Fruit fly (Drosophila melanogaster) whole organism, wandering third instar larva: ENCODE results near the gene CG3739.

Source experiments
- Abd-B ChIP-seq: fragments of >200 bp; optimal IDR thresholded peaks from 2 replicates; lab custom pipeline; 2017; ENCODE audit warnings: missing biosample characterization, missing genetic modification characterization
- CG32264 ChIP-seq: fragments of 200-800 bp; sonication (Bioruptor generic); optimal IDR thresholded peaks from 2 replicates; lab custom pipeline; 2016; ENCODE audit warnings: missing biosample characterization, missing genetic modification characterization
- CG9705 ChIP-seq: fragments of 200-800 bp; sonication (Bioruptor generic); optimal IDR thresholded peaks from 2 replicates; lab custom pipeline; 2018; ENCODE audit warnings: missing biosample characterization, mild to moderate bottlenecking, missing genetic modification characterization
- CrebA ChIP-seq: fragments of 200-800 bp; sonication (Bioruptor generic); optimal IDR thresholded peaks from 2 replicates; lab custom pipeline; 2016; ENCODE audit warnings: missing biosample characterization, mild to moderate bottlenecking, missing genetic modification characterization, borderline replicate concordance
- Dif ChIP-seq: fragments of 200-275, 200-300 bp; sonication (Bioruptor generic); optimal IDR thresholded peaks from 2 replicates; lab custom pipeline; 2018; ENCODE audit warnings: missing biosample characterization, missing genetic modification characterization; ENCODE audit not compliant: partially characterized antibody
- GATAd ChIP-seq: sonication (Bioruptor generic); optimal IDR thresholded peaks from 2 replicates; lab custom pipeline; 2016; ENCODE audit warnings: missing biosample characterization, missing genetic modification characterization
- HLH106 ChIP-seq: fragments of 200-800 bp; optimal IDR thresholded peaks from 3 replicates; lab custom pipeline; 2019; ENCODE audit warnings: missing biosample characterization, mild to moderate bottlenecking, missing genetic modification characterization, moderate library complexity
- Hnf4 ChIP-seq: fragments of 200-800 bp; sonication (Bioruptor generic); optimal IDR thresholded peaks from 2 replicates; lab custom pipeline; 2016; ENCODE audit warnings: missing biosample characterization, mild to moderate bottlenecking, missing genetic modification characterization
- Hr78 ChIP-seq: fragments of >200 bp; optimal IDR thresholded peaks from 2 replicates; lab custom pipeline; 2017; ENCODE audit warnings: missing biosample characterization, missing genetic modification characterization
- Hr83 ChIP-seq: fragments of 200-300 bp; sonication (Bioruptor generic); optimal IDR thresholded peaks from 2 replicates; lab custom pipeline; 2016; ENCODE audit warnings: missing biosample characterization, mild to moderate bottlenecking, missing genetic modification characterization, moderate library complexity; ENCODE audit not compliant: poor library complexity, severe bottlenecking
- Jra ChIP-seq: sonication (Bioruptor generic); optimal IDR thresholded peaks from 2 replicates; lab custom pipeline; 2016; ENCODE audit warnings: missing biosample characterization, missing genetic modification characterization
- Mio ChIP-seq: sonication (Bioruptor generic); optimal IDR thresholded peaks from 2 replicates; lab custom pipeline; 2016; ENCODE audit warnings: missing biosample characterization, missing genetic modification characterization
- Myc ChIP-seq: fragments of >200 bp; optimal IDR thresholded peaks from 2 replicates; lab custom pipeline; 2017
- Rel ChIP-seq, 2 experiments: fragments of 200-800 bp; sonication (Bioruptor generic) in 1 of 2; optimal IDR thresholded peaks; 2 replicates in 1 of 2; 3 replicates in 1 of 2; lab custom pipeline; 2016 to 2019; ENCODE audit warnings: mild to moderate bottlenecking in 2 of 2, missing biosample characterization in 2 of 2, missing genetic modification characterization in 2 of 2, moderate library complexity in 1 of 2
- Sp1 ChIP-seq: fragments of 200-800 bp; sonication (Bioruptor generic); optimal IDR thresholded peaks from 3 replicates; lab custom pipeline; 2019; ENCODE audit warnings: missing biosample characterization, mild to moderate bottlenecking, missing genetic modification characterization, moderate library complexity
- Vsx2 ChIP-seq: fragments of 200-300, 225-300 bp; sonication (Bioruptor generic); optimal IDR thresholded peaks from 2 replicates; lab custom pipeline; 2018; ENCODE audit warnings: missing biosample characterization, missing genetic modification characterization; ENCODE audit not compliant: partially characterized antibody
- br ChIP-seq: fragments of 200-800 bp; sonication (Bioruptor generic); optimal IDR thresholded peaks from 2 replicates; lab custom pipeline; 2016; ENCODE audit warnings: missing biosample characterization, missing genetic modification characterization
- brk ChIP-seq: fragments of 200-800 bp; sonication (Bioruptor generic); optimal IDR thresholded peaks from 2 replicates; lab custom pipeline; 2016; ENCODE audit warnings: missing biosample characterization, mild to moderate bottlenecking, missing genetic modification characterization
- dl ChIP-seq, 2 experiments: fragments of 175-275, 200-275 bp in 1 of 2; fragments of 200-275 bp in 1 of 2; sonication (Bioruptor generic); optimal IDR thresholded peaks; lab custom pipeline; 2018; ENCODE audit warnings: mild to moderate bottlenecking in 2 of 2, missing biosample characterization in 2 of 2, missing genetic modification characterization in 2 of 2, moderate library complexity in 2 of 2; ENCODE audit not compliant: partially characterized antibody in 2 of 2, insufficient read depth in 1 of 2
- dmrt93B ChIP-seq: fragments of 200-800 bp; sonication (Bioruptor generic); optimal IDR thresholded peaks from 2 replicates; lab custom pipeline; 2018; ENCODE audit warnings: missing biosample characterization, mild to moderate bottlenecking, missing genetic modification characterization
- dsf ChIP-seq: sonication (Bioruptor generic); optimal IDR thresholded peaks from 2 replicates; lab custom pipeline; 2016; ENCODE audit warnings: missing biosample characterization, missing genetic modification characterization, borderline replicate concordance
- ey ChIP-seq: fragments of 200-800 bp; sonication (Bioruptor generic); optimal IDR thresholded peaks from 2 replicates; lab custom pipeline; 2016; ENCODE audit warnings: missing biosample characterization, missing genetic modification characterization
- foxo ChIP-seq, 2 experiments: fragments of 200-800 bp; sonication (Bioruptor generic); optimal IDR thresholded peaks; 2 replicates in 1 of 2; 3 replicates in 1 of 2; lab custom pipeline; 2016 to 2017; ENCODE audit warnings: missing biosample characterization in 2 of 2, missing genetic modification characterization in 2 of 2
- fru ChIP-seq: fragments of 200-800 bp; sonication (Bioruptor generic); optimal IDR thresholded peaks from 3 replicates; lab custom pipeline; 2016; ENCODE audit warnings: missing biosample characterization, mild to moderate bottlenecking, missing genetic modification characterization
- h ChIP-seq: fragments of 200-800 bp; sonication (Bioruptor generic); optimal IDR thresholded peaks from 3 replicates; lab custom pipeline; 2016; ENCODE audit warnings: missing biosample characterization, mild to moderate bottlenecking, missing genetic modification characterization
- jim ChIP-seq: fragments of 175-275, 200-325 bp; sonication (Bioruptor generic); optimal IDR thresholded peaks from 2 replicates; lab custom pipeline; 2016; ENCODE audit warnings: missing biosample characterization, mild to moderate bottlenecking, missing genetic modification characterization
- psq ChIP-seq: fragments of 200-800 bp; sonication (Bioruptor generic); optimal IDR thresholded peaks from 3 replicates; lab custom pipeline; 2017; ENCODE audit warnings: missing biosample characterization, mild to moderate bottlenecking, missing genetic modification characterization, moderate library complexity
- rgr ChIP-seq: fragments of 200-800 bp; sonication (Bioruptor generic); optimal IDR thresholded peaks from 3 replicates; lab custom pipeline; 2016; ENCODE audit warnings: missing biosample characterization, mild to moderate bottlenecking, missing genetic modification characterization
- sv ChIP-seq: fragments of 200-800 bp; sonication (Bioruptor generic); optimal IDR thresholded peaks from 3 replicates; lab custom pipeline; 2016; ENCODE audit warnings: missing biosample characterization, missing genetic modification characterization
- usp ChIP-seq: fragments of >200 bp; optimal IDR thresholded peaks from 2 replicates; lab custom pipeline; 2017; ENCODE audit warnings: missing biosample characterization, missing genetic modification characterization

CG3739 gene

DNA sequence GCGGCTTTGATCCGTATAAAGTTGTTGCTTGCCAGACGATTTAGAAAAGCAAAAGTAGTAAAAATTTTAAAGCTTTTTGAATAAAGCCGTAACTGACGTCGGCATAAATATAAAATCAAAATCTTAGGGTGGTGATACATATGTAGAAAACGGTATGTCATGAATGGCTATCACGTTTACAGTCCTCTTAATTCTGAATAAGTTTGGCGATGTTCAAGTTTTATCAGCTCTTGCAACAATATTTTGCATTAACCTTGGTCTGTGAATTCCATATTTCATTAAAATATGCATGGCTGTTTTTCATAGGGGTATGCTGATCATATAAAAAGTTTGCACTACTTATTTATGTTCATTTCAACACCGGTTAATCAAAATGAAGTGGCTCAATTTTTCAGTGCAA, 15.4 kb downstream of the CG3739 start, which contains the start of gene CG11626:
TSS of gene CG11626 (plus strand) at position 301 of the 400 bp plus-strand sequence.
- TF ChIP-seq psq (GFP tag; lab: Kevin White, UChicago) (no peak), sv (GFP tag; lab: Kevin White, UChicago) (no peak), Abd-B (GFP tag; lab: Kevin White, UChicago) (no peak), CG32264 (GFP tag; lab: Kevin White, UChicago) (no peak), Mio (GFP tag; lab: Kevin White, UChicago) (no peak), jim (GFP tag; lab: Kevin White, UChicago) (no peak), ey (GFP tag; lab: Kevin White, UChicago) (no peak), Vsx2 (GFP tag; lab: Kevin White, UChicago) (no peak), foxo (GFP tag; optimal IDR thresholded peaks at IDR 0.05; lab: Kevin White, UChicago) (no peak), CrebA (GFP tag; lab: Kevin White, UChicago) (no peak), Sp1 (GFP tag; lab: Kevin White, UChicago) (no peak), CG9705 (GFP tag; lab: Kevin White, UChicago) (no peak), br (GFP tag; lab: Kevin White, UChicago) (no peak), h (GFP tag; lab: Kevin White, UChicago) (no peak), HLH106 (no peak)

DNA sequence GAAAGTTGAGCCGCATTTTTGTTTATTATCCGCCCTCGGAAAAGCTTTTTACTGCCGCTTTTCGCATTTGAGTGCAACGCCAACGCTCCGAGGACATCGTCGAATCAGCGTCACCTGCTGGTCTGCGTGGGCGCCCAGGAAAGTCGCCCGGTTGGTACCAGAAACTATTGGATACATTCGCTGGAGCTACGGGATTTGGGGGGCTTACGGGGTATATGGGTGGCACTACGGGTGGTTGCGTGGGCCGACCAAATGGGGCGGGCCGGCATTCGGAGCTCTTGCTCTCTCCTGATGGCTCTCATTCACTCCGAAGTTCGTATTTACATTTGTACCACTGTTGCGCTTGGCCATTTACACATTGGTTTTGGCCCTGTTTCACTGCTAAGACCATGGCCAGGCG, 18.2 kb downstream of the CG3739 start:
- TF ChIP-seq jim (GFP tag; lab: Kevin White, UChicago) (no peak), Jra (GFP tag; lab: Kevin White, UChicago) (no peak), Vsx2 (GFP tag; lab: Kevin White, UChicago) (no peak), usp (GFP tag; lab: Kevin White, UChicago) (no peak), psq (GFP tag; lab: Kevin White, UChicago) (no peak), Hr78 (no peak), Abd-B (GFP tag; lab: Kevin White, UChicago) (no peak), Hnf4 (GFP tag; lab: Kevin White, UChicago) (no peak), br (GFP tag; lab: Kevin White, UChicago) (no peak), Hr83 (no peak), Dif (no peak), CrebA (GFP tag; lab: Kevin White, UChicago) (no peak)

DNA sequence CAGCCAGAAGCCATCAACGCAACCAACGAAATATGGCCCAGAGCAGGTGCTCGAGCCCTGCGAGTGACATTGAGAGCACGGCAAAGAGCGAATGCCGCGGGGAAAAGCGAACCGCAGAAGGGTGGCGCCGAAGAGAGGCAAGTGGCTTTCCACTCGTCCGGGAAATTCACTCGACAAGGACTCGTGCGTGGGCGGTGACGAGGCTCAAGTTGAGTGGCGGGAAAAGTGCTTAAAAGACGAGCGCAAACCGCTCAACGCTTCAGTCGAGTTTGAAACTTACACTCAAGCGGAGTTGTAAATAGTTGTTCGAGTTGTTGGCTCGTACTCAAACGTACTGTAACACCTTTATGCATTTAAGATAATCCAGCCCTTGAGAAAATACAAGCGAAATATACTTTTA, 19.3 kb downstream of the CG3739 start, which contains the start of gene CG31221:
TSS of gene CG31221 (plus strand) at position 256 of the 400 bp plus-strand sequence.
- no peak for TF ChIP-seq br (GFP tag; lab: Kevin White, UChicago)
- no peak for TF ChIP-seq GATAd
- TF ChIP-seq jim (GFP tag; lab: Kevin White, UChicago): no peak
- TF ChIP-seq Myc (lab: Kevin White, UChicago): no peak
- no peak for TF ChIP-seq Sp1 (GFP tag; lab: Kevin White, UChicago)
- no peak for TF ChIP-seq dmrt93B (GFP tag; lab: Kevin White, UChicago)
- TF ChIP-seq brk: no peak
- no peak for TF ChIP-seq rgr (GFP tag; lab: Kevin White, UChicago)
- TF ChIP-seq Hr78: no peak
- no peak for TF ChIP-seq usp (GFP tag; lab: Kevin White, UChicago)
- no peak for TF ChIP-seq dsf (GFP tag; lab: Kevin White, UChicago)
- TF ChIP-seq fru (GFP tag; lab: Kevin White, UChicago): no peak
- TF ChIP-seq CG32264 (GFP tag; lab: Kevin White, UChicago): no peak
- no peak for TF ChIP-seq dl (GFP tag; optimal IDR thresholded peaks at IDR 0.05; lab: Kevin White, UChicago; ENCODE audit: insufficient read depth in 1 of 2, partially characterized antibody in 2 of 2)

DNA sequence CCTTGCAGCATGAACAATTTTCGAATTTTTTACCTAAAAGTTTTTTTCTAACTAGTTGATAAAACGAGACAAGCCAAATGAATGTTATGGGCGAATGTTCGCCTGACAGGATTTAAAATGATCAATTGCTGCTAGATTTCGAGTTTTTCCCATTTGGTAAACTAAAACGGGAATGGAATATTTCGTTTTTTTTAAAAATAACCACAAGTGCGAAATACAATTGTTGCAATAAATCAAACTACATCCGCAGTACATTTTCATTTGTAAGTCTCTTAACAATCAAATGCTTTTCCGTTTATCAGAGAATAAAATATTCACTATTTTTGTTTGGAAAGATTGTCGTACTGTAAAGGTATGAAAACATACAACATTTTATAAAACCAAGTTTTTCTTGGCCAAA, 31.9 kb downstream of the CG3739 start, which contains the start of gene CG3517:
TSS of gene CG3517 (minus strand) at position 101 of the 400 bp plus-strand sequence.
- TF ChIP-seq h (GFP tag; lab: Kevin White, UChicago) (no peak), Rel (GFP tag; optimal IDR thresholded peaks at IDR 0.05; lab: Kevin White, UChicago) (no peak), Rel (tag; optimal IDR thresholded peaks at IDR 0.05; lab: Kevin White, UChicago) (no peak)
